Fruit fly (Drosophila melanogaster) whole organism, prepupa: ENCODE data around the gene CG31075.

ENCODE experiments used
- CG10631 ChIP-seq: fragments of 200-800 bp; sonication (Bioruptor generic); optimal IDR thresholded peaks from 2 replicates; lab custom pipeline; 2016; ENCODE audit warnings: missing biosample characterization, missing genetic modification characterization
- CG10669 ChIP-seq: fragments of 200-800 bp; sonication (Bioruptor generic); optimal IDR thresholded peaks from 3 replicates; lab custom pipeline; 2018; ENCODE audit warnings: missing biosample characterization, mild to moderate bottlenecking, missing genetic modification characterization, moderate library complexity
- CG34406 ChIP-seq: fragments of 200-800 bp; sonication (Bioruptor generic); optimal IDR thresholded peaks from 3 replicates; lab custom pipeline; 2016; ENCODE audit warnings: missing biosample characterization, missing genetic modification characterization
- CG8319 ChIP-seq: fragments of 200-800 bp; sonication (Bioruptor generic); optimal IDR thresholded peaks from 3 replicates; lab custom pipeline; 2016; ENCODE audit warnings: missing biosample characterization, missing genetic modification characterization
- Eip75B ChIP-seq: fragments of 200-800 bp; sonication (Bioruptor generic); optimal IDR thresholded peaks from 3 replicates; lab custom pipeline; 2016; ENCODE audit warnings: missing biosample characterization, missing genetic modification characterization
- acj6 ChIP-seq: fragments of 200-800 bp; sonication (Bioruptor generic); optimal IDR thresholded peaks from 3 replicates; lab custom pipeline; 2016; ENCODE audit warnings: missing biosample characterization, missing genetic modification characterization
- eg ChIP-seq: fragments of 200-800 bp; sonication (Bioruptor generic); IDR thresholded peaks from 3 replicates; pipeline ENCODE4 v1.3.6; 2022; ENCODE audit warnings: missing biosample characterization, missing genetic modification characterization
- pdm3 ChIP-seq: fragments of 200-800 bp; sonication (Bioruptor generic); optimal IDR thresholded peaks from 3 replicates; lab custom pipeline; 2016; ENCODE audit warnings: missing biosample characterization, missing genetic modification characterization

DNA sequence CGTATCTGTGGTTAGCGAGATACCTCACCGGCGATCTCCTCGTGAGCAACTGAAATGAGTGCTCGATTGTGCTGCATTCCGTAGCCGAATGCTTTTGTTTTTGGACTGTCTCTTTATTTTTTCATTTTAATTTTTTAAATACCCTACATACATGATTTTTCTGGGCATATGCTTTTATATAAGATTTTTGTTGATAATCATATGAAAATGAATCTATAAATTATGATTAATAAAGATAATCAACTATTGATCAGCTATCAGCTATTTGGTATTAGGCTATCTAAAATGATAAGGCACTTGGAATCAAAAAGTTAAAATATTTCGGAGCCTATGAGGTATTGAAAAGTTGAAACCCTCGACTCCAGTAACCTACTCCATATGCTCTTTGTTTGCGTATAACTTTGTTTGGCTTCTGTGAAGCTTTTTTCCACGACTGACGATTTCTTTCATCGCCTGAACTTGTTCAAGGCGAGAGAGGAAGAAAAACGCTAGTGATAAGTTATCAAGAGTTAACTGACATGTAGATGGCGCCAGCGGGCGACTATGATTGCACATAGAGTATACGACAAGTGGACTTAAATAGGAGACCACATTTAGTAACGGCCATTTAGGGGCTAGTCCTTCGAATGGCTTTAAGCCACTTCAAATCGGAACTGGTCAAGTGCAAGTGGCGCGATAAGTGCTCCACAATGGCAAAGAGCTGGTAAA lies 1.6 kb upstream of the CG31075 start, which contains the start of gene CG31076:
- 0 out of 3 replicates have a peak, but pooled peaks have one; percentile 38 for TF ChIP-seq eg (GFP tag; lab: Robert Waterston, UW)
- TF ChIP-seq CG10631 (GFP tag; lab: Kevin White, UChicago): peak; percentile 32
- TF ChIP-seq CG8319 (GFP tag; lab: Kevin White, UChicago): peak; percentile 45
- peak; percentile 43 for TF ChIP-seq pdm3 (GFP tag; lab: Kevin White, UChicago)
- TF ChIP-seq CG10669 (GFP tag; lab: Kevin White, UChicago): peak; percentile 64
- TF ChIP-seq acj6 (GFP tag; lab: Kevin White, UChicago): peak; percentile 24
- TF ChIP-seq Eip75B (GFP tag; lab: Kevin White, UChicago): peak; percentile 72
- peak; percentile 42 for TF ChIP-seq CG34406
